ENCODE assay signal across 2 worm cellular contexts in the genomic region with DNA sequence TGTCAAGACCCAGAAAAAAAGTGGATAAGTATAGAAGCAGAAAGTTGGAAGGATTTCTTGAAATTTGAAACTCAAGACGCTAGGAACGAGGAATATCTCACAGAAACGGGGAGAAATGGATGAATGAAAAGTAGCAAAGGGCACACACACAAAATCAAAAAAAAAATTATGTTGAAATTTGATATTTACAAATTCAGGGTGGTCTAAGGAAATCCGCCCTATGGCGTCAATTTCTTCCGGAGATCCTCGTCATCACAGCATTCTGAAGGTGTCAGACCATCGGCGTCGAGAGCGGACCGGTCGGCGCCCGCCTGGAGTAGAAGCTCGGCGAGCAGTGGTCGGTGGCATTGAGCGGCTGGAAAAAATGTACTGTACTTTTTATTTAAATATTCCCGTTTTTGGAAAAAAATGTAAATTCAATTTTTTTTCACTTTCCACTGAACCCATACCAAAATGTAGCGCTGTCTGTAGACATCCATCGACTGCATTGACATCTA.
TF ChIP-seq lines count a peak whose summit lies in the region.

No protein-coding gene starts in this region.

TF ChIP-seq in whole organism, L4 larva, 104 proteins besides CTCF, POLR2A, EP300 and RAD21:
- TF ChIP-seq unc-62 (GFP tag; optimal IDR thresholded peaks at IDR 0.05 in 1 of 2; lab: Kevin White, UChicago) = peak in 1 of 2 experiments; percentile 92
- no peak for TF ChIP-seq unc-62 (tag; optimal IDR thresholded peaks at IDR 0.05; lab: Kevin White, UChicago)
- no peak for TF ChIP-seq ZK337.2 (GFP tag; IDR thresholded peaks at IDR 0.05; lab: Robert Waterston, UW)
- peak; percentile 71 for TF ChIP-seq set-16 (GFP tag; IDR thresholded peaks at IDR 0.05; lab: Robert Waterston, UW)

TF ChIP-seq in whole organism, young adult, 124 proteins besides CTCF, POLR2A, EP300 and RAD21:
- TF ChIP-seq Y53F4B.3 (GFP tag; IDR thresholded peaks at IDR 0.05; lab: Robert Waterston, UW) (no peak), egl-44 (GFP tag; IDR thresholded peaks at IDR 0.05; lab: Robert Waterston, UW) (no peak), egrh-3 (GFP tag; IDR thresholded peaks at IDR 0.05; lab: Robert Waterston, UW) (peak; percentile 21; the same call in 1 of the 2 replicates), zfh-2 (GFP tag; conservative IDR thresholded peaks at IDR 0.05; lab: Robert Waterston, UW) (peak; percentile 61)
